Worm (Caenorhabditis elegans) whole organism, early embryonic: ENCODE data around the gene C09E8.1.

ENCODE experiments used
- B0310.2 ChIP-seq: sonication (generic microtip); optimal IDR thresholded peaks from 2 replicates; lab custom pipeline; 2016; ENCODE audit warnings: mild to moderate bottlenecking, missing genetic modification characterization, missing compliant biosample characterization
- F13C5.2 ChIP-seq: sonication (generic microtip); optimal IDR thresholded peaks from 2 replicates; lab custom pipeline; 2017; ENCODE audit warnings: mild to moderate bottlenecking, missing genetic modification characterization, inconsistent platforms, missing compliant biosample characterization
- hnd-1 ChIP-seq: sonication (generic microtip); optimal IDR thresholded peaks from 2 replicates; lab custom pipeline; 2016; ENCODE audit warnings: missing genetic modification characterization, missing compliant biosample characterization
- sea-1 ChIP-seq: fragments of 200-800 bp; sonication (Bioruptor generic); conservative IDR thresholded peaks from 2 replicates; pipeline ENCODE4 v1.3.6; 2022; ENCODE audit warnings: missing genetic modification characterization, missing compliant biosample characterization

DNA sequence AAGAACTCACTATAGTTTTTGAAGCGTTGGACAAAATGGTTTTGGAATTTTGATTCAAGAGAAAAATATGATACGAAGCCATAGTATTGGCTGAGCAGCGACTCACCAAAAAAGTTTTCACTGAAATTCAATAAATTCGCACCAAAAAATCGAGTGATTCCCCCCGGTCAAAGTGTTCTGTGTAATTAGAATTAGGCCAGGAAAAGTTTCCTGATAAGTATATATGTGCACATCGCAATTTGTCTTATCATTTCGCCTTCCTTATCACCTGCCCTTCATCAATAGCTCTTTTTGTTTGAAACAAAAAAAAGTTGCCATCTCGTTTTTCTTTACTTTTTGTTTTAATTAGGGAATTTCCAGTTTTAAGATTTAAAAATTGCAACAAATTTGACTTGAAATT, 34.6 kb upstream of the C09E8.1 start:
- TF ChIP-seq F13C5.2 (no peak), hnd-1 (tag; lab: Kevin White, UChicago) (no peak), sea-1 (GFP tag; lab: Robert Waterston, UW) (no peak), B0310.2 (no peak)
